Worm (Caenorhabditis elegans): ENCODE data around the gene F58D12.3.
A peak's percentile ranks its signal among the peaks of the same experiment; 100 is the strongest.

F58D12.3 gene

DNA sequence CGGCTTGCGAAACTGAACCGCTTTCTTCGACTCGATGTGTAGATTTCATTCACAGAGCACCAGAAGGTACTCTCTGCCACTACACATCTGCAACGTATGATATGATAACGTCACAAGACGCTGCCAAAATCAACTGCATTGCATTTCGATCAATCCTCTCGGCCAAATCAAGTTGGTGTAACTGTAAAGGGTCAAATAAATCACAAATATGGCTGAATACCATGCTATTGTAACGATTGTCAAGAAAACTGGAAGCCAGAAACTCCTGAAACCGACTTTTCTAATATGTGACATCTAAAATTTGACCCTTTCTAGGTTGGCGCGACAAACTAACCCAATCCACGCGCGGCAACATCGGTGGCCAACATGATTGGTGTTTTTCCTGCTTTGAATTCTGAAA, 47.6 kb upstream of the F58D12.3 start:
- TF ChIP-seq snpc-1.2 (GFP tag; IDR thresholded peaks at IDR 0.05) (no peak), fkh-10 (GFP tag; optimal IDR thresholded peaks at IDR 0.05) (no peak), ZK546.5 (tag; optimal IDR thresholded peaks at IDR 0.05) (no peak), nhr-28 (tag; optimal IDR thresholded peaks at IDR 0.05) (no peak), fos-1 (tag; optimal IDR thresholded peaks at IDR 0.05) (no peak), F44E2.7 (GFP tag; IDR thresholded peaks at IDR 0.05) (no peak), daf-8 (GFP tag; IDR thresholded peaks at IDR 0.05) (no peak), unc-39 (tag; optimal IDR thresholded peaks at IDR 0.05) (no peak), ztf-7 (tag; optimal IDR thresholded peaks at IDR 0.05) (no peak), attf-4 (tag; optimal IDR thresholded peaks at IDR 0.05) (no peak), madf-5 (GFP tag; IDR thresholded peaks at IDR 0.05) (no peak), mdl-1 (tag; optimal IDR thresholded peaks at IDR 0.05) (no peak)

DNA sequence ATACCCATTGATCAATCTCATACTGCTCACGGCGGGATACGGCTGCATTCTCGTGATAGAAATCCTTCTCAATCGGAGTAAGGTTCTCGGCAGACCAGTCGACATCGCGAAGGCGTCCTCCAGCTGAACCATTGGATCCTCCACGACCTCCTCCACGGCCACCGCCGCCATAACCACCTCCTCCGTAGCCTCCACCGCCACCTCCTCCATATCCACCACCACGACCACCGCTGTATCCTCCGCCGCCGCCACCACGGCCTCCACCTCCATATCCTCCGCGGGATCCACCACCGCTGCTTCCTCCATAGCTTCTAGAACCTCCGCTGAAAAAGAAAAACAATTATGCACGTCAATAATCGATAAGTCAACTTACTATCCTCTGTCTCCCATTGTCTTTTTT, 46.2 kb upstream of the F58D12.3 start:
- peak; percentile 96 for TF ChIP-seq set-16 (GFP tag; IDR thresholded peaks at IDR 0.05)
- 0 out of 2 replicates have a peak, but pooled peaks have one; percentile 40 for TF ChIP-seq egl-43 (GFP tag; IDR thresholded peaks at IDR 0.05)
- TF ChIP-seq zip-11 (GFP tag; IDR thresholded peaks at IDR 0.05): no peak
- 0 out of 2 replicates have a peak, but pooled peaks have one; percentile 6 for TF ChIP-seq vab-7 (GFP tag; IDR thresholded peaks at IDR 0.05)
- no peak for TF ChIP-seq F49E8.2 (tag; optimal IDR thresholded peaks at IDR 0.05; ENCODE audit: borderline replicate concordance)
- TF ChIP-seq saeg-2 (GFP tag; IDR thresholded peaks at IDR 0.05): 0 out of 2 replicates have a peak, but pooled peaks have one; percentile 25
- no peak for TF ChIP-seq unc-130 (GFP tag; optimal IDR thresholded peaks at IDR 0.05)
- no peak for TF ChIP-seq tag-97 (GFP tag; IDR thresholded peaks at IDR 0.05)
- TF ChIP-seq nhr-25 (tag; optimal IDR thresholded peaks at IDR 0.05; ENCODE audit: borderline replicate concordance, insufficient read depth): no peak

ce11 chrV:14012002-14012554, 45.6 kb upstream of the F58D12.3 start, which contains the start of the genes ddx-17 and aip-1:
ddx-17 (minus strand) TSS chrV:14012052.
aip-1 (plus strand) TSS chrV:14012333.
- TF ChIP-seq F37D6.2 (tag; optimal IDR thresholded peaks at IDR 0.05) (no peak), lin-1 (GFP tag; IDR thresholded peaks at IDR 0.05) (no peak), zip-2 (tag; optimal IDR thresholded peaks at IDR 0.05) (peak; percentile 21), T20F7.1 (GFP tag; optimal IDR thresholded peaks at IDR 0.05) (peak; percentile 72), ceh-44 (GFP tag; IDR thresholded peaks at IDR 0.05) (no peak), ZK546.5 (tag; optimal IDR thresholded peaks at IDR 0.05) (no peak), hif-1 (tag; optimal IDR thresholded peaks at IDR 0.05) (peak in 1 of 2 experiments; percentile 84), zfp-3 (GFP tag; conservative IDR thresholded peaks at IDR 0.05) (no peak), ama-1 (optimal IDR thresholded peaks at IDR 0.05) (peak; percentile 75), daf-16 (GFP tag; optimal IDR thresholded peaks at IDR 0.05) (no peak), daf-16 (tag; optimal IDR thresholded peaks at IDR 0.05) (peak; percentile 4), arid-1 (GFP tag; conservative IDR thresholded peaks at IDR 0.05) (no peak), aha-1 (tag) (peak; percentile 94), T26A8.4 (GFP tag; IDR thresholded peaks at IDR 0.05) (0 out of 2 replicates have a peak, but pooled peaks have one; percentile 57), F49E8.2 (tag; optimal IDR thresholded peaks at IDR 0.05; ENCODE audit: borderline replicate concordance) (no peak), hlh-30 (tag; optimal IDR thresholded peaks at IDR 0.05; ENCODE audit: insufficient read depth) (peak; percentile 96), dve-1 (tag; optimal IDR thresholded peaks at IDR 0.05; ENCODE audit: insufficient read depth) (peak; percentile 85), F44E2.7 (GFP tag; IDR thresholded peaks at IDR 0.05) (no peak), pha-4 (GFP tag; IDR thresholded peaks at IDR 0.05) (no peak), pha-4 (tag; optimal IDR thresholded peaks at IDR 0.05) (peak; percentile 71), mdl-1 (tag; optimal IDR thresholded peaks at IDR 0.05) (peak in 1 of 2 experiments; percentile 60), spr-1 (tag; optimal IDR thresholded peaks at IDR 0.05) (no peak), mep-1 (tag; optimal IDR thresholded peaks at IDR 0.05) (peak; percentile 82), dmd-6 (GFP tag; IDR thresholded peaks at IDR 0.05) (peak; percentile 65), nhr-28 (tag; optimal IDR thresholded peaks at IDR 0.05) (peak; percentile 63), nhr-102 (tag; optimal IDR thresholded peaks at IDR 0.05) (peak; percentile 44), nhr-42 (GFP tag; IDR thresholded peaks at IDR 0.05) (no peak), snpc-1.2 (GFP tag; IDR thresholded peaks at IDR 0.05) (no peak), sdz-12 (GFP tag; optimal IDR thresholded peaks at IDR 0.05) (no peak), mes-2 (tag; optimal IDR thresholded peaks at IDR 0.05; ENCODE audit: poor library complexity, severe bottlenecking) (peak; percentile 72), set-16 (GFP tag; IDR thresholded peaks at IDR 0.05) (no peak), egl-43 (GFP tag; IDR thresholded peaks at IDR 0.05) (no peak), unc-130 (GFP tag; optimal IDR thresholded peaks at IDR 0.05) (peak; percentile 42), fkh-10 (GFP tag; optimal IDR thresholded peaks at IDR 0.05) (peak; percentile 15), dmd-9 (GFP tag; IDR thresholded peaks at IDR 0.05) (no peak), ztf-7 (tag; optimal IDR thresholded peaks at IDR 0.05) (peak; percentile 12)
